Worm (Caenorhabditis elegans) whole organism, young adult: ENCODE results near the gene F35D2.1.

Experiments used
- B0019.2 ChIP-seq: fragments of 200-800 bp; sonication (Bioruptor generic); conservative IDR thresholded peaks from 2 replicates; pipeline ENCODE4 v1.3.6; 2022; ENCODE audit warnings: missing genetic modification reagents, missing genetic modification characterization, missing compliant biosample characterization
- B0035.1 ChIP-seq: sonication (generic microtip); optimal IDR thresholded peaks from 2 replicates; lab custom pipeline; 2016; ENCODE audit warnings: missing genetic modification characterization, mild to moderate bottlenecking, missing compliant biosample characterization, missing genotype, missing genetic modification reagents
- B0261.1 ChIP-seq: sonication (generic microtip); optimal IDR thresholded peaks from 2 replicates; lab custom pipeline; 2016; ENCODE audit warnings: mild to moderate bottlenecking, missing genetic modification characterization, moderate library complexity, missing compliant biosample characterization
- C06A6.2 ChIP-seq: fragments of 200-800 bp; sonication (Bioruptor generic); conservative IDR thresholded peaks from 2 replicates; pipeline ENCODE4 v1.3.6; 2022; ENCODE audit warnings: missing genetic modification characterization, missing compliant biosample characterization
- F37B4.10 ChIP-seq: fragments of 200-800 bp; sonication (Bioruptor generic); IDR thresholded peaks from 2 replicates; pipeline ENCODE4 v1.3.6; 2022; ENCODE audit warnings: missing genetic modification characterization, missing compliant biosample characterization
- F39B2.1 ChIP-seq: fragments of 200-800 bp; sonication (Bioruptor generic); IDR thresholded peaks from 2 replicates; pipeline ENCODE4 v1.3.6; 2022; ENCODE audit warnings: missing genetic modification reagents, missing genetic modification characterization, missing compliant biosample characterization
- F57C9.4 ChIP-seq: sonication (generic microtip); optimal IDR thresholded peaks from 2 replicates; lab custom pipeline; 2017; ENCODE audit warnings: mild to moderate bottlenecking, missing genetic modification characterization, missing compliant biosample characterization
- T07F8.4 ChIP-seq: sonication (generic microtip); optimal IDR thresholded peaks from 2 replicates; lab custom pipeline; 2016; ENCODE audit warnings: mild to moderate bottlenecking, missing genetic modification characterization, moderate library complexity, missing compliant biosample characterization
- Y67H2A.10 ChIP-seq: fragments of 200-800 bp; sonication (Bioruptor generic); conservative IDR thresholded peaks from 2 replicates; pipeline ENCODE4 v1.3.6; 2022; ENCODE audit warnings: missing genetic modification reagents, missing genetic modification characterization, missing compliant biosample characterization
- Y95B8A.8 ChIP-seq: fragments of 200-800 bp; sonication (Bioruptor generic); IDR thresholded peaks from 2 replicates; pipeline ENCODE4 v1.3.6; 2022; ENCODE audit warnings: missing genetic modification reagents, missing genetic modification characterization, missing compliant biosample characterization
- aptf-2 ChIP-seq: fragments of 200-800 bp; sonication (Bioruptor generic); conservative IDR thresholded peaks from 2 replicates; pipeline ENCODE4 v1.3.6; 2022; ENCODE audit warnings: missing genetic modification reagents, missing genetic modification characterization, missing compliant biosample characterization
- athp-1 ChIP-seq: sonication (generic microtip); optimal IDR thresholded peaks from 2 replicates; lab custom pipeline; 2017; ENCODE audit warnings: mild to moderate bottlenecking, missing genetic modification characterization, missing compliant biosample characterization
- attf-3 ChIP-seq: fragments of 200-800 bp; sonication (Bioruptor generic); conservative IDR thresholded peaks from 2 replicates; pipeline ENCODE4 v1.3.6; 2022; ENCODE audit warnings: missing genetic modification reagents, missing genetic modification characterization, missing compliant biosample characterization
- bed-1 ChIP-seq: fragments of 200-800 bp; sonication (Bioruptor generic); IDR thresholded peaks from 2 replicates; pipeline ENCODE4 v1.3.6; 2022; ENCODE audit warnings: missing genetic modification reagents, missing genetic modification characterization, missing compliant biosample characterization
- ceh-40 ChIP-seq: fragments of 200-800 bp; sonication (Bioruptor generic); IDR thresholded peaks from 2 replicates; pipeline ENCODE4 v1.3.6; 2022; ENCODE audit warnings: missing genetic modification characterization, missing compliant biosample characterization
- chd-7 ChIP-seq: sonication (generic microtip); optimal IDR thresholded peaks from 2 replicates; lab custom pipeline; 2016; ENCODE audit warnings: mild to moderate bottlenecking, missing genetic modification characterization, moderate library complexity, missing compliant biosample characterization
- dox-1 ChIP-seq: fragments of 200-800 bp; sonication (Bioruptor generic); IDR thresholded peaks from 2 replicates; pipeline ENCODE4 v1.3.6; 2022; ENCODE audit warnings: missing genetic modification reagents, missing genetic modification characterization, missing compliant biosample characterization
- egl-18 ChIP-seq: fragments of 200-800 bp; sonication (Bioruptor generic); IDR thresholded peaks from 2 replicates; pipeline ENCODE4 v1.3.6; 2022; ENCODE audit warnings: missing genetic modification reagents, missing genetic modification characterization, missing compliant biosample characterization
- gei-17 ChIP-seq: fragments of 200-800 bp; sonication (Bioruptor generic); optimal IDR thresholded peaks from 2 replicates; lab custom pipeline; 2018; ENCODE audit warnings: mild to moderate bottlenecking, missing genetic modification characterization, missing compliant biosample characterization
- hlh-12 ChIP-seq: sonication (generic microtip); optimal IDR thresholded peaks from 2 replicates; lab custom pipeline; 2016; ENCODE audit warnings: missing genetic modification characterization, missing compliant biosample characterization
- hmg-20 ChIP-seq: fragments of 200-800 bp; sonication (Bioruptor generic); IDR thresholded peaks from 2 replicates; pipeline ENCODE4 v1.3.6; 2022; ENCODE audit warnings: missing genetic modification reagents, missing genetic modification characterization, missing compliant biosample characterization
- hsf-1 ChIP-seq: fragments of 200-800 bp; sonication (Bioruptor generic); IDR thresholded peaks from 2 replicates; pipeline ENCODE4 v1.3.6; 2022; ENCODE audit warnings: missing genetic modification reagents, missing genetic modification characterization, missing compliant biosample characterization
- let-607 ChIP-seq, 2 experiments: fragments of 200-800 bp in 1 of 2; sonication (Bioruptor generic) in 1 of 2; sonication (generic microtip) in 1 of 2; optimal IDR thresholded peaks; 2 replicates each; lab custom pipeline; 2016 to 2018; ENCODE audit warnings: mild to moderate bottlenecking in 2 of 2, missing compliant biosample characterization in 2 of 2, missing genetic modification characterization in 2 of 2, moderate library complexity in 2 of 2, missing genotype in 1 of 2
- lin-26 ChIP-seq: fragments of 200-800 bp; sonication (Bioruptor generic); IDR thresholded peaks from 2 replicates; pipeline ENCODE4 v1.3.6; 2022; ENCODE audit warnings: missing genetic modification reagents, missing genetic modification characterization, missing compliant biosample characterization
- lin-35 ChIP-seq, 3 experiments: fragments of 150-350 bp in 2 of 3; sonication (generic microtip) in 1 of 3; optimal IDR thresholded peaks; 2 replicates each; lab custom pipeline; 2014 to 2018; ENCODE audit warnings: missing biosample characterization in 3 of 3, missing genetic modification characterization in 3 of 3, missing genetic modification reagents in 3 of 3
- lin-40 ChIP-seq: sonication (generic microtip); optimal IDR thresholded peaks from 2 replicates; lab custom pipeline; 2016; ENCODE audit warnings: missing genetic modification characterization, mild to moderate bottlenecking, missing compliant biosample characterization, missing genotype, missing genetic modification reagents
- nfya-2 ChIP-seq: fragments of 200-800 bp; sonication (Bioruptor generic); IDR thresholded peaks from 2 replicates; pipeline ENCODE4 v1.3.6; 2022; ENCODE audit warnings: missing genetic modification reagents, missing genetic modification characterization, missing compliant biosample characterization
- nfyb-1 ChIP-seq: fragments of 200-800 bp; sonication (Bioruptor generic); IDR thresholded peaks from 2 replicates; pipeline ENCODE4 v1.3.6; 2022; ENCODE audit warnings: missing genetic modification reagents, missing genetic modification characterization, missing compliant biosample characterization
- nhr-179 ChIP-seq: sonication (generic microtip); optimal IDR thresholded peaks from 2 replicates; lab custom pipeline; 2016; ENCODE audit warnings: mild to moderate bottlenecking, missing genetic modification characterization, missing compliant biosample characterization
- repo-1 ChIP-seq: sonication (generic microtip); optimal IDR thresholded peaks from 2 replicates; lab custom pipeline; 2017; ENCODE audit warnings: mild to moderate bottlenecking, missing genetic modification characterization, missing compliant biosample characterization
- snpc-1.3 ChIP-seq: sonication (generic microtip); optimal IDR thresholded peaks from 2 replicates; lab custom pipeline; 2017; ENCODE audit warnings: missing genetic modification characterization, mild to moderate bottlenecking, missing compliant biosample characterization, antibody characterized with exemption, moderate library complexity, missing genotype, missing genetic modification reagents; ENCODE audit not compliant: insufficient read depth
- snpc-4 ChIP-seq, 5 experiments: fragments of 150-350 bp in 1 of 5; sonication (generic microtip) in 4 of 5; optimal IDR thresholded peaks; 2 replicates each; lab custom pipeline; 2014 to 2018; ENCODE audit warnings: missing genetic modification characterization in 5 of 5, missing biosample characterization in 3 of 5, antibody characterized with exemption in 2 of 5, mild to moderate bottlenecking in 2 of 5, missing compliant biosample characterization in 2 of 5, missing genotype in 2 of 5, moderate library complexity in 2 of 5, missing genetic modification reagents in 1 of 5
- somi-1 ChIP-seq: fragments of 200-800 bp; sonication (Bioruptor generic); optimal IDR thresholded peaks from 2 replicates; lab custom pipeline; 2018; ENCODE audit warnings: mild to moderate bottlenecking, missing genetic modification characterization, missing compliant biosample characterization
- tbp1 ChIP-seq: fragments of 200-800 bp; sonication (Bioruptor generic); optimal IDR thresholded peaks from 2 replicates; lab custom pipeline; 2018; ENCODE audit warnings: mild to moderate bottlenecking, missing genetic modification characterization, missing compliant biosample characterization
- tlf-1 ChIP-seq: fragments of 200-800 bp; sonication (Bioruptor generic); optimal IDR thresholded peaks from 2 replicates; lab custom pipeline; 2018; ENCODE audit warnings: mild to moderate bottlenecking, missing genetic modification characterization, missing compliant biosample characterization
- unc-62 ChIP-seq: fragments of 150-350 bp; optimal IDR thresholded peaks from 2 replicates; lab custom pipeline; 2014; ENCODE audit warnings: missing biosample characterization, missing genetic modification reagents, missing genetic modification characterization
- zfh-2 ChIP-seq: fragments of 200-800 bp; sonication (Bioruptor generic); conservative IDR thresholded peaks from 2 replicates; pipeline ENCODE4 v1.3.6; 2022; ENCODE audit warnings: missing genetic modification reagents, missing genetic modification characterization, missing compliant biosample characterization
- ztf-26 ChIP-seq: sonication (generic microtip); optimal IDR thresholded peaks from 2 replicates; lab custom pipeline; 2017; ENCODE audit warnings: missing genetic modification characterization, missing compliant biosample characterization
- ztf-28 ChIP-seq: fragments of 200-800 bp; sonication (Bioruptor generic); IDR thresholded peaks from 2 replicates; pipeline ENCODE4 v1.3.6; 2022; ENCODE audit warnings: missing genetic modification reagents, missing genetic modification characterization, missing compliant biosample characterization
- ztf-3 ChIP-seq: fragments of 200-800 bp; sonication (Bioruptor generic); optimal IDR thresholded peaks from 2 replicates; lab custom pipeline; 2018; ENCODE audit warnings: mild to moderate bottlenecking, missing genetic modification characterization, missing compliant biosample characterization

F35D2.1 gene

ce11 chrII:7623466-7623865 lies 47.8 kb downstream of the F35D2.1 start (continued):
- no peak for TF ChIP-seq egl-18 (GFP tag; lab: Robert Waterston, UW)
- 0 out of 2 replicates have a peak, but pooled peaks have one; percentile 26 for TF ChIP-seq nfyb-1 (GFP tag; lab: Robert Waterston, UW)
- TF ChIP-seq attf-3 (GFP tag; lab: Robert Waterston, UW) = no peak
- no peak for TF ChIP-seq C06A6.2 (GFP tag; lab: Robert Waterston, UW)
- TF ChIP-seq F37B4.10 (GFP tag; lab: Robert Waterston, UW) = no peak
- no peak for TF ChIP-seq hsf-1 (GFP tag; lab: Robert Waterston, UW)
- TF ChIP-seq F57C9.4 (tag; lab: Kevin White, UChicago) = no peak
- TF ChIP-seq snpc-1.3 (tag; lab: Kevin White, UChicago) = no peak
- no peak for TF ChIP-seq unc-62 (GFP tag; lab: Kevin White, UChicago)
- no peak for TF ChIP-seq nhr-179
- no peak for TF ChIP-seq ztf-3 (GFP tag; lab: Kevin White, UChicago)
- TF ChIP-seq let-607 (tag; optimal IDR thresholded peaks at IDR 0.05; lab: Kevin White, UChicago) = no peak
- no peak for TF ChIP-seq bed-1 (GFP tag; lab: Robert Waterston, UW)
- no peak for TF ChIP-seq lin-35 (GFP tag; optimal IDR thresholded peaks at IDR 0.05; lab: Kevin White, UChicago)
- no peak for TF ChIP-seq Y95B8A.8 (GFP tag; lab: Robert Waterston, UW)
- no peak for TF ChIP-seq tbp1 (GFP tag; lab: Kevin White, UChicago)
- TF ChIP-seq F39B2.1 (GFP tag; lab: Robert Waterston, UW) = no peak
- peak; percentile 7; the same call in 1 of the 2 replicates for TF ChIP-seq dox-1 (GFP tag; lab: Robert Waterston, UW)
- TF ChIP-seq lin-26 (GFP tag; lab: Robert Waterston, UW) = no peak
- no peak for TF ChIP-seq ceh-40 (GFP tag; lab: Robert Waterston, UW)
- TF ChIP-seq lin-40 (tag; lab: Kevin White, UChicago) = no peak
- no peak for TF ChIP-seq hmg-20 (GFP tag; lab: Robert Waterston, UW)
- no peak for TF ChIP-seq T07F8.4 (tag; lab: Kevin White, UChicago)
- TF ChIP-seq B0019.2 (GFP tag; lab: Robert Waterston, UW) = no peak
- TF ChIP-seq tlf-1 (GFP tag; lab: Kevin White, UChicago) = no peak
- TF ChIP-seq nfya-2 (GFP tag; lab: Robert Waterston, UW) = no peak

ce11 chrII:7624272-7624671 lies 48.6 kb downstream of the F35D2.1 start:
- TF ChIP-seq dox-1 (GFP tag; lab: Robert Waterston, UW) = 0 out of 2 replicates have a peak, but pooled peaks have one; percentile 3
- TF ChIP-seq gei-17 (GFP tag; lab: Kevin White, UChicago) = no peak
- TF ChIP-seq athp-1 (tag; lab: Kevin White, UChicago) = no peak
- TF ChIP-seq, all 124 proteins: peak for 1

- TF ChIP-seq chd-7 (no peak), zfh-2 (GFP tag; lab: Robert Waterston, UW) (peak; percentile 41; the same call in 1 of the 2 replicates), nfyb-1 (GFP tag; lab: Robert Waterston, UW) (no peak), attf-3 (GFP tag; lab: Robert Waterston, UW) (no peak), ztf-28 (GFP tag; lab: Robert Waterston, UW) (no peak), Y67H2A.10 (GFP tag; lab: Robert Waterston, UW) (no peak), repo-1 (tag; lab: Kevin White, UChicago) (no peak), B0261.1 (tag; lab: Kevin White, UChicago) (no peak), B0035.1 (no peak), ztf-3 (GFP tag; lab: Kevin White, UChicago) (no peak), somi-1 (GFP tag; lab: Kevin White, UChicago) (no peak), hlh-12 (tag; lab: Kevin White, UChicago) (no peak), ztf-26 (tag; lab: Kevin White, UChicago) (no peak), lin-26 (GFP tag; lab: Robert Waterston, UW) (0 out of 2 replicates have a peak, but pooled peaks have one; percentile 18), dox-1 (GFP tag; lab: Robert Waterston, UW) (no peak), aptf-2 (GFP tag; lab: Robert Waterston, UW) (no peak), snpc-4 (GFP tag; optimal IDR thresholded peaks at IDR 0.05; lab: Kevin White, UChicago) (no peak), snpc-4 (tag; optimal IDR thresholded peaks at IDR 0.05; lab: Kevin White, UChicago) (no peak)
These were observed 49.3 kb downstream of the F35D2.1 start for ce11 chrII:7624995-7625394.
